Worm (Caenorhabditis elegans) whole organism, late embryonic: Measurements from ENCODE around the gene nhr-136.

ENCODE experiments used
- C08G9.2 ChIP-seq: sonication (generic microtip); optimal IDR thresholded peaks from 2 replicates; lab custom pipeline; 2016; ENCODE audit warnings: mild to moderate bottlenecking, missing genetic modification characterization, moderate library complexity, missing compliant biosample characterization
- C38D4.7 ChIP-seq: fragments of 200-800 bp; sonication (Bioruptor generic); optimal IDR thresholded peaks from 2 replicates; lab custom pipeline; 2018; ENCODE audit warnings: mild to moderate bottlenecking, missing genetic modification characterization, moderate library complexity, missing compliant biosample characterization
- F13H6.1 ChIP-seq: sonication (generic microtip); optimal IDR thresholded peaks from 2 replicates; lab custom pipeline; 2016; ENCODE audit warnings: missing genetic modification characterization, missing compliant biosample characterization
- K09A11.1 ChIP-seq: sonication (generic microtip); optimal IDR thresholded peaks from 2 replicates; lab custom pipeline; 2017; ENCODE audit warnings: antibody characterized with exemption, mild to moderate bottlenecking, missing genetic modification characterization, missing compliant biosample characterization; ENCODE audit not compliant: insufficient read depth
- Y22D7AL.16 ChIP-seq: sonication (generic microtip); optimal IDR thresholded peaks from 2 replicates; lab custom pipeline; 2016; ENCODE audit warnings: missing genetic modification characterization, missing compliant biosample characterization
- ceh-18 ChIP-seq: sonication (generic microtip); optimal IDR thresholded peaks from 2 replicates; lab custom pipeline; 2016; ENCODE audit warnings: missing genetic modification characterization, missing compliant biosample characterization
- ceh-19 ChIP-seq: fragments of 200-800 bp; sonication (Bioruptor generic); optimal IDR thresholded peaks from 2 replicates; lab custom pipeline; 2018; ENCODE audit warnings: mild to moderate bottlenecking, missing genetic modification characterization, missing compliant biosample characterization
- ceh-24 ChIP-seq: sonication (generic microtip); optimal IDR thresholded peaks from 2 replicates; lab custom pipeline; 2016; ENCODE audit warnings: mild to moderate bottlenecking, missing genetic modification characterization, missing compliant biosample characterization
- ceh-30 ChIP-seq: fragments of 150-350 bp; optimal IDR thresholded peaks from 2 replicates; lab custom pipeline; 2014; ENCODE audit warnings: missing biosample characterization, missing genetic modification characterization
- ceh-31 ChIP-seq: sonication (generic microtip); optimal IDR thresholded peaks from 2 replicates; lab custom pipeline; 2016; ENCODE audit warnings: missing genetic modification characterization, missing compliant biosample characterization
- ceh-45 ChIP-seq: fragments of 200-800 bp; sonication (Bioruptor generic); IDR thresholded peaks from 2 replicates; pipeline ENCODE4 v1.3.6; 2022; ENCODE audit warnings: missing genetic modification reagents, missing genetic modification characterization, missing compliant biosample characterization
- ceh-6 ChIP-seq: fragments of 200-800 bp; sonication (Bioruptor generic); optimal IDR thresholded peaks from 2 replicates; lab custom pipeline; 2018; ENCODE audit warnings: mild to moderate bottlenecking, missing genetic modification characterization, missing compliant biosample characterization
- che-1 ChIP-seq: sonication (generic microtip); optimal IDR thresholded peaks from 2 replicates; lab custom pipeline; 2016; ENCODE audit warnings: mild to moderate bottlenecking, missing genetic modification characterization, missing compliant biosample characterization
- dve-1 ChIP-seq: sonication (generic microtip); optimal IDR thresholded peaks from 2 replicates; lab custom pipeline; 2017; ENCODE audit warnings: antibody characterized with exemption, mild to moderate bottlenecking, missing genetic modification characterization, missing compliant biosample characterization
- ets-4 ChIP-seq: sonication (generic microtip); optimal IDR thresholded peaks from 2 replicates; lab custom pipeline; 2016; ENCODE audit warnings: missing genetic modification characterization, missing compliant biosample characterization
- eyg-1 ChIP-seq: sonication (generic microtip); optimal IDR thresholded peaks from 2 replicates; lab custom pipeline; 2016; ENCODE audit warnings: missing genotype, missing genetic modification characterization, missing compliant biosample characterization
- fkh-10 ChIP-seq: fragments of 150-350 bp; optimal IDR thresholded peaks from 2 replicates; lab custom pipeline; 2014; ENCODE audit warnings: missing biosample characterization, missing genetic modification reagents, missing genetic modification characterization
- fkh-6 ChIP-seq: sonication (generic microtip); optimal IDR thresholded peaks from 2 replicates; lab custom pipeline; 2016; ENCODE audit warnings: missing genetic modification characterization, missing compliant biosample characterization
- gmeb-2 ChIP-seq: sonication (generic microtip); optimal IDR thresholded peaks from 2 replicates; lab custom pipeline; 2016; ENCODE audit warnings: missing genetic modification characterization, inconsistent platforms, missing compliant biosample characterization
- hlh-30 ChIP-seq: sonication (generic microtip); optimal IDR thresholded peaks from 2 replicates; lab custom pipeline; 2017; ENCODE audit warnings: antibody characterized with exemption, missing genetic modification characterization, missing compliant biosample characterization; ENCODE audit not compliant: insufficient read depth
- lin-11 ChIP-seq: fragments of 200-800 bp; sonication (Bioruptor generic); optimal IDR thresholded peaks from 2 replicates; lab custom pipeline; 2018; ENCODE audit warnings: mild to moderate bottlenecking, missing genetic modification characterization, missing compliant biosample characterization
- madf-2 ChIP-seq: sonication (generic microtip); optimal IDR thresholded peaks from 2 replicates; lab custom pipeline; 2017; ENCODE audit warnings: missing genetic modification characterization, missing compliant biosample characterization
- nfya-1 ChIP-seq: sonication (generic microtip); optimal IDR thresholded peaks from 2 replicates; lab custom pipeline; 2017; ENCODE audit warnings: missing genetic modification characterization, mild to moderate bottlenecking, missing compliant biosample characterization, antibody characterized with exemption, moderate library complexity
- nhr-11 ChIP-seq: fragments of 150-350 bp; optimal IDR thresholded peaks from 2 replicates; lab custom pipeline; 2014; ENCODE audit warnings: missing biosample characterization, missing genetic modification characterization
- npax-4 ChIP-seq: sonication (generic microtip); optimal IDR thresholded peaks from 2 replicates; lab custom pipeline; 2016; ENCODE audit warnings: missing genetic modification characterization, missing compliant biosample characterization
- odd-2 ChIP-seq: sonication (generic microtip); optimal IDR thresholded peaks from 2 replicates; lab custom pipeline; 2017; ENCODE audit warnings: antibody characterized with exemption, mild to moderate bottlenecking, missing genetic modification characterization, missing compliant biosample characterization
- pag-3 ChIP-seq: sonication (generic microtip); optimal IDR thresholded peaks from 2 replicates; lab custom pipeline; 2016; ENCODE audit warnings: missing compliant biosample characterization, missing genetic modification characterization, borderline replicate concordance
- pat-9 ChIP-seq: fragments of 200-800 bp; sonication (Bioruptor generic); optimal IDR thresholded peaks from 2 replicates; lab custom pipeline; 2018; ENCODE audit warnings: mild to moderate bottlenecking, missing genetic modification characterization, moderate library complexity, missing compliant biosample characterization
- pax-1 ChIP-seq: fragments of 150-350 bp; optimal IDR thresholded peaks from 2 replicates; lab custom pipeline; 2014; ENCODE audit warnings: missing biosample characterization, missing genetic modification characterization
- pha-4 ChIP-seq: fragments of 150-350 bp; optimal IDR thresholded peaks from 2 replicates; lab custom pipeline; 2018; ENCODE audit warnings: missing biosample characterization, missing genetic modification reagents, missing genetic modification characterization
- pqm-1 ChIP-seq: sonication (generic microtip); optimal IDR thresholded peaks from 2 replicates; lab custom pipeline; 2016; ENCODE audit warnings: missing genetic modification characterization, missing compliant biosample characterization
- sdc-2 ChIP-seq: sonication (generic microtip); optimal IDR thresholded peaks from 2 replicates; lab custom pipeline; 2016; ENCODE audit warnings: missing genotype, missing genetic modification characterization, missing compliant biosample characterization
- syd-9 ChIP-seq: sonication (generic microtip); optimal IDR thresholded peaks from 2 replicates; lab custom pipeline; 2016; ENCODE audit warnings: mild to moderate bottlenecking, missing genetic modification characterization, moderate library complexity, missing compliant biosample characterization
- tbx-7 ChIP-seq: sonication (generic microtip); optimal IDR thresholded peaks from 2 replicates; lab custom pipeline; 2016; ENCODE audit warnings: missing genotype, missing genetic modification characterization, missing compliant biosample characterization
- ttx-3 ChIP-seq: sonication (generic microtip); optimal IDR thresholded peaks from 2 replicates; lab custom pipeline; 2016; ENCODE audit warnings: missing genetic modification reagents, missing genetic modification characterization, missing compliant biosample characterization
- unc-3 ChIP-seq, 2 experiments: fragments of 200-800 bp in 1 of 2; sonication (Bioruptor generic) in 1 of 2; sonication (generic microtip) in 1 of 2; conservative IDR thresholded peaks in 1 of 2; optimal IDR thresholded peaks in 1 of 2; 2 replicates each; pipeline versions ENCODE4 v1.3.6 to Lab custom; 2016 to 2022; ENCODE audit warnings: missing compliant biosample characterization in 2 of 2, missing genetic modification characterization in 2 of 2, missing genetic modification reagents in 1 of 2
- unc-42 ChIP-seq: sonication (generic microtip); optimal IDR thresholded peaks from 2 replicates; lab custom pipeline; 2016; ENCODE audit warnings: missing genotype, missing genetic modification characterization, missing compliant biosample characterization
- unc-55 ChIP-seq: sonication (generic microtip); optimal IDR thresholded peaks from 2 replicates; lab custom pipeline; 2017; ENCODE audit warnings: missing biosample characterization, missing genetic modification reagents, missing genetic modification characterization
- unc-86 ChIP-seq: sonication (generic microtip); optimal IDR thresholded peaks from 2 replicates; lab custom pipeline; 2016; ENCODE audit warnings: missing genetic modification characterization, missing compliant biosample characterization
- zip-5 ChIP-seq: sonication (generic microtip); optimal IDR thresholded peaks from 2 replicates; lab custom pipeline; 2016; ENCODE audit warnings: missing genetic modification characterization, missing compliant biosample characterization
- ztf-16 ChIP-seq: sonication (generic microtip); optimal IDR thresholded peaks from 2 replicates; lab custom pipeline; 2017; ENCODE audit warnings: missing genetic modification characterization, missing compliant biosample characterization

The nhr-136 gene

ce11 chrV:12095865-12096264, 11.1 kb upstream of the nhr-136 start, which contains the start of gene nhr-207:
TSS of gene nhr-207 (plus strand) at chrV:12096146.
- TF ChIP-seq zip-5 (no peak), tbx-7 (tag; lab: Kevin White, UChicago) (no peak), lin-11 (tag; lab: Kevin White, UChicago) (no peak), pax-1 (no peak)

ce11 chrV:12098123-12098522, 8.8 kb upstream of the nhr-136 start, which contains the start of gene nhr-209:
TSS of gene nhr-209 (plus strand) at chrV:12098149.
- TF ChIP-seq syd-9 (tag; lab: Kevin White, UChicago) (no peak), ceh-18 (no peak), ceh-30 (tag; lab: Kevin White, UChicago) (no peak), eyg-1 (tag; lab: Kevin White, UChicago) (no peak), F13H6.1 (tag; lab: Kevin White, UChicago) (no peak), ztf-16 (no peak), npax-4 (tag; lab: Kevin White, UChicago) (no peak), lin-11 (tag; lab: Kevin White, UChicago) (no peak), fkh-6 (tag; lab: Kevin White, UChicago) (no peak), K09A11.1 (no peak), madf-2 (tag; lab: Kevin White, UChicago) (no peak), ceh-24 (tag; lab: Kevin White, UChicago) (no peak)

- TF ChIP-seq C38D4.7, result no peak
- TF ChIP-seq ceh-18, result no peak
- no peak for TF ChIP-seq ttx-3
- no peak for TF ChIP-seq Y22D7AL.16 (tag; lab: Kevin White, UChicago)
- no peak for TF ChIP-seq C08G9.2
- no peak for TF ChIP-seq ets-4 (tag; lab: Kevin White, UChicago)
- no peak for TF ChIP-seq nhr-11
- no peak for TF ChIP-seq ceh-31
- TF ChIP-seq pag-3 (tag; lab: Kevin White, UChicago), result no peak
- TF ChIP-seq ceh-6, result no peak
- TF ChIP-seq pat-9 (tag; lab: Kevin White, UChicago), result no peak
- no peak for TF ChIP-seq eyg-1 (tag; lab: Kevin White, UChicago)
- no peak for TF ChIP-seq ceh-45 (GFP tag; lab: Robert Waterston, UW)
Observed at ce11 chrV:12100794-12101343, 6.1 kb upstream of the nhr-136 start, which contains the start of gene nhr-154. TSS of gene nhr-154 (plus strand) at chrV:12101293.

- no peak for TF ChIP-seq ttx-3
- TF ChIP-seq eyg-1 (tag; lab: Kevin White, UChicago), result no peak
- TF ChIP-seq fkh-6 (tag; lab: Kevin White, UChicago), result no peak
- no peak for TF ChIP-seq pqm-1 (tag; lab: Kevin White, UChicago)
- no peak for TF ChIP-seq unc-3 (GFP tag; conservative IDR thresholded peaks at IDR 0.05; lab: Robert Waterston, UW)
- no peak for TF ChIP-seq unc-3 (tag; optimal IDR thresholded peaks at IDR 0.05; lab: Kevin White, UChicago)
- no peak for TF ChIP-seq sdc-2
- TF ChIP-seq fkh-10, result no peak
- TF ChIP-seq unc-55 (GFP tag; lab: Kevin White, UChicago), result no peak
- TF ChIP-seq pax-1, result no peak
- no peak for TF ChIP-seq odd-2 (tag; lab: Kevin White, UChicago)
- TF ChIP-seq ceh-24 (tag; lab: Kevin White, UChicago), result no peak
- no peak for TF ChIP-seq gmeb-2 (tag; lab: Kevin White, UChicago)
Observed at ce11 chrV:12103920-12104319, 3.0 kb upstream of the nhr-136 start, which contains the start of gene nhr-153. TSS of gene nhr-153 (plus strand) at chrV:12104220.

ce11 chrV:12111452-12111851, 4.5 kb downstream of the nhr-136 start, which contains the start of gene lhpp-1:
TSS of gene lhpp-1 (minus strand) at chrV:12111805.
- TF ChIP-seq unc-86 (tag; lab: Kevin White, UChicago) (no peak), pag-3 (tag; lab: Kevin White, UChicago) (no peak), pax-1 (no peak), nfya-1 (tag; lab: Kevin White, UChicago) (no peak), pha-4 (no peak), ceh-19 (GFP tag; lab: Kevin White, UChicago) (no peak), unc-55 (GFP tag; lab: Kevin White, UChicago) (peak; percentile 33), ceh-24 (tag; lab: Kevin White, UChicago) (no peak), hlh-30 (peak; percentile 55), che-1 (no peak), unc-42 (tag; lab: Kevin White, UChicago) (no peak), syd-9 (tag; lab: Kevin White, UChicago) (no peak), dve-1 (tag; lab: Kevin White, UChicago) (no peak), C08G9.2 (no peak)
